Worm (Caenorhabditis elegans): ENCODE measurements around the gene gst-14.

DNA sequence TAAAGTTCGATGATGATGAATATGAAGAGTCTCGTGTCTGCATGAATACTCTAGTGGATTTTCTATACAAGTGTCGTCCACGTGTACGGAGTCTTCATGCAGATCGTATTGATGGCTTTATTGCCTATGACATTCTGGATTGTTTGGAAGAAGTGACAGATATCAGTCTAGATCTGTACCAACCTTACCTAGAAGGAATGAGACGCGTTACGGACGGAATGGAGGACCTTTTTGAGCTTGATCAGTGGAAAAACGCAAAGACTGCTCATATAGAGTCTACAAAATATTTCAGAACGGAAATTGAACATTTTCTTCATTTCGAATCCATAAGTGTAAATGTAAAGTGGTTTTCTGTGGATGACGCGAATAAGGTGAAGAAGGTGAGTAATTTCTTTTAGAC is 32.3 kb upstream of the gst-14 start, which contains the start of gene fbxa-169:
- TF ChIP-seq ama-1 (optimal IDR thresholded peaks at IDR 0.05), result no peak
- no peak for TF ChIP-seq ceh-36 (tag; optimal IDR thresholded peaks at IDR 0.05)
- TF ChIP-seq hmg-4 (GFP tag; optimal IDR thresholded peaks at IDR 0.05), result no peak
- no peak for TF ChIP-seq tbx-11 (GFP tag; IDR thresholded peaks at IDR 0.05)
- no peak for TF ChIP-seq scrt-1 (GFP tag; IDR thresholded peaks at IDR 0.05)
- TF ChIP-seq tra-4 (tag; optimal IDR thresholded peaks at IDR 0.05), result no peak
- no peak for TF ChIP-seq flt-1 (GFP tag; IDR thresholded peaks at IDR 0.05)
- TF ChIP-seq aly-1 (tag; optimal IDR thresholded peaks at IDR 0.05), result no peak
- no peak for TF ChIP-seq sea-1 (GFP tag; conservative IDR thresholded peaks at IDR 0.05)
- no peak for TF ChIP-seq ets-7 (tag; optimal IDR thresholded peaks at IDR 0.05)
- TF ChIP-seq B0310.2 (tag; optimal IDR thresholded peaks at IDR 0.05), result no peak
- no peak for TF ChIP-seq pes-1 (GFP tag; IDR thresholded peaks at IDR 0.05)
- TF ChIP-seq ceh-13 (GFP tag; optimal IDR thresholded peaks at IDR 0.05), result no peak
- no peak for TF ChIP-seq hnd-1 (tag; optimal IDR thresholded peaks at IDR 0.05)
